Worm (Caenorhabditis elegans): ENCODE data around the gene ebax-1.
"Not testable (repeated sequence)": the region's sequence is repeated elsewhere in the genome, so short reads cannot be mapped to it uniquely, and the experiment has no call there.

Gene ebax-1

DNA sequence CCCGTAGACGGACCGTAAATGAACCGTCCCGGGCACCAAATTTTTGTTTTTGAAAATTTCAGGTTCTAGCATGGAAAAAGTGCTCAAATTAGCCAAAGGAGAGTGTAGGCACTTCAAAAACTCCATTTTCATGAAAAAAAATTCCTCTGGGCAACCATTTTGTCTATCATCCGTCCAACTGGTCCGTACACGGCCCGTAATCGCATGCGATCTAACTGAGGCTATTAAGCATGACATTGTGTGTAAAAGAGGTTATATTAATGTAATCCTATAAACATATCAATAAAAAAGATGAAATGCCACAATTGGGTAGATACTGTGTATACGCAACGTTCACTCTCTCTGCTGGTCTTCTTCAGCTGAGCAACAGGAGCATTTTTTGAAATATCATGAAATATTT, 35.9 kb downstream of the ebax-1 start, which contains the start of gene R09E10.1:
R09E10.1 (minus strand) TSS at position 101 of the 400 bp plus-strand sequence.
- not testable (repeated sequence) for TF ChIP-seq unc-62 (GFP tag; optimal IDR thresholded peaks at IDR 0.05)

DNA sequence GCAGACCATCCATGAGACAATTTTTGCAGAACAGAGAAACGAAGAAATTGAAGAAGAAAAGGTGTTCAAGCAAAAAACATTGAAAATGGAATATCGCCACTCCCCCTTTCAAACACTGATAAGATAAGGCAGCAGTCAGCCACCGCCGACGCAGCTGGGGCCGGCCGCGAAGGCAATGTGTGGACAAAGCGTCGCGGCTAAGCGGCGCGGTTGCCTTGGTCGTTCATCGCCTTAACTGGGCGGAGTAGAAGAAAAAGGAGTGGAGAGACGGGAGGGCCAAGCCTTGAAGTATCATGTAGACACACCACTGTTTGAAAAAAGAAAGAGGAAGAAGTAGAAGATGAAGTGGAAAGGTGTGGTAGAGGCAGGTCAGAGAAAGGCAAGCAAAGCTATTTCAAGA, 44.2 kb downstream of the ebax-1 start:
- TF ChIP-seq unc-62 (GFP tag; optimal IDR thresholded peaks at IDR 0.05), result no peak

DNA sequence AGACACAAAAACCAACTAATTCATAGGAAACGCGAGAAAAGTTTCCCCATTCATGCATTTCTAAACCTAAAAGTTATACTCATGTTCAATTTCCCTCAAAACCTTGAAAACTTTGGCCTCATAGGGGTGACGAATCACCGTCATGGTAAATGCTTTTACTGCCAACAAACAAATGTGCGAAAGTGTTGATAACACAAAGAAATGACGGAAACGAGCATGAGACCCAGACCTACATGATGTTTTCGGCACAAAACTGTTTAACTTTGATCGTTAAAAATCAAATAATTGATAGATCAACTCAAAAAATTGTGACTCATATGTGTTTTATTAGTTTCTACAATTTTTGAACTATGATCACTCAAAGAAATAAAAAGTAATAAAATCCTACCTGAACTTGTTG, 45.1 kb downstream of the ebax-1 start:
- TF ChIP-seq unc-62 (GFP tag; optimal IDR thresholded peaks at IDR 0.05), result no peak

DNA sequence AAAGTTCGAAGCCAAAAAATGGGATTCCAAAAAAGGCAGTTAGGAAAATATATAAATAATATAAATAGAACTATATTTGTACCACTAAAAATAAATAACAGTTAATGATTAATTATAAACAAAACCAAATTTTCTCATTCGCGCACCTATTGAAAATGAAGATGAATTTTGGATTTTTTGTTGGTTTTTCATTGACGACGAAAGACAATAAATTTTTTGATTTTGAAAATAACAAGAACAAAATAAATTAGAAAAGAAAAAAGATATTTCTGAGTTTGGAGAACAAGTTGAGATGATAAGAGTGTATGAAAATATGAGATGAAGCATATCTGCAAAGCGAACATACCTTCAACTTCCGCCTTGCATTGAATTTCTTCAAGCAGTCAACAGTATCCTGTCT, 50.5 kb downstream of the ebax-1 start:
- no peak for TF ChIP-seq unc-62 (GFP tag; optimal IDR thresholded peaks at IDR 0.05)

DNA sequence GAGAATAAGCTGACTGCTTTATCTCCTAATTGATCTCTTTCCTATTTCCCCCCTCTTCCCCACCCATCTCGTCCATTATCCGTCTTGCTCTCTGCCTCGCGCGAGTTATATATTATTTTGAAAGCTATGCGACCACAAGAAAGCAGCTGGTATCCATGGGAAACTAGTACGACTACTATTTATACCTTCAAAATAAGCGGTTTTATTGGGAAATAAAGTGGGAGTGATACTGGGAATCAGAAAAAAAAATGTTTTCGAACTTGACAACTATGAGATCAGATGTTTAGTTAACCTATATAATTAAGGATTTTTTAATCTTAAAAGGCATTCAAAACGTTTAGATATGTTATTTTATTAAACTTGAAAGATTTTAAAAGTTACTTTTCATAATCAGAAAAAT, 52.9 kb downstream of the ebax-1 start:
- no peak for TF ChIP-seq unc-62 (GFP tag; optimal IDR thresholded peaks at IDR 0.05)

DNA sequence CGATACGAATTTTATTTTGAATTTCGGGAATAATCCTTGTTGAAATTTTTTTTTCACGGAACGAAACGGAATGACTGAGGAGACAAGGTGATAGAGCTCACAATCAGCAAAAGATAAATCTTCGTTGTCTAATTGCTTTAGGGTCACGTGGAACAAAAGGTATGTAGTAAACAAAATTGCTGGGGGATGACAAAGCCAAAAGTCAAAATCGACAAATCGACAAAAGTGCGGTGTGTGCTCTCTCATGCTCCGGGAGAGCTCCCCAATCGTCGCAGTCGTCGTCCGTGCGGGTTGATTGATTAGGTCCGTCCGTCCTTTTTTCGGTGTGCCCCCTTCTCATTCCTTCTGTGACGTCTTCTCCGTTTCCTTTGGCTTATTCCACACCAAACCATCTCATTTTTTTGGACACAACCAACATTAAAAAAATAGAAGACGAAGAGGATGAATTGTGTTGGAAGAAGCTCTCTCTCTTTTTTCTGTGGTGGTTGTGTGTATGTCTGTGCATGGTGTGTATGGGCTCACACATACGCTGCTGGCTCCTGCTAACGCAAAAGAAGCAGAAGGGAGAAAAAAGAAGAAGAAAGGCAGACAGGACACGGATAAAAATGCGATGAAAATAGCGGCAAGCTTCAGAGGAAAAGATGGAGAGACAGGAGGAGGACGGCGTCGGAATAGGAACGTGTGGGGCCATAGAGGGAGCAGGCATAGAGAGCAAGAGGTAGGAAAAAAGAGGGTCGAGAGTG, 55.0 kb downstream of the ebax-1 start:
- no peak for TF ChIP-seq unc-62 (GFP tag; optimal IDR thresholded peaks at IDR 0.05)

DNA sequence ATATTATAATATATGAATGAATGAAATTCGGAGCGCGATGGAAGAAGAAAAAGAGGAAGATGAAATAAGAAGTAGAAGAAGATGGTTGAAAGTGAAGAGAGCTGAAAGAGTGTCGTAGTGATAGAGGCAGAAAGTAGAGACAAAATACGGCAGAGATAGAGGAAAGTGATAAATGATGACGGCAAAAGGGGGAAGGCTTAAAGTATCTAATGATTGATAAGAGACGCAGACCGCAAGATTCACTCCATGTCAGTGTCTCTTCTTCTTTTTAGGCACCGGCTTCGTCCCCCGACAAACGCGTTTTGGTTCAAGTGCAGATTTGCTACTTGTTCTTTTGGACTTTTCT, 55.6 kb downstream of the ebax-1 start:
- no peak for TF ChIP-seq unc-62 (GFP tag; optimal IDR thresholded peaks at IDR 0.05)
